Worm (Caenorhabditis elegans) whole organism, young adult: ENCODE results near the gene sdz-15.
A peak's percentile ranks its signal among the peaks of the same experiment; 100 is the strongest.

Source experiments
- B0336.3 ChIP-seq: fragments of 200-800 bp; sonication (Bioruptor generic); IDR thresholded peaks from 2 replicates; pipeline ENCODE4 v1.3.6; 2022; ENCODE audit warnings: missing genetic modification characterization, missing compliant biosample characterization
- D2030.7 ChIP-seq: fragments of 200-800 bp; sonication (Bioruptor generic); IDR thresholded peaks from 2 replicates; pipeline ENCODE4 v1.3.6; 2022; ENCODE audit warnings: missing genetic modification reagents, missing genetic modification characterization, missing compliant biosample characterization
- F39B2.1 ChIP-seq: fragments of 200-800 bp; sonication (Bioruptor generic); IDR thresholded peaks from 2 replicates; pipeline ENCODE4 v1.3.6; 2022; ENCODE audit warnings: missing genetic modification reagents, missing genetic modification characterization, missing compliant biosample characterization
- F57C9.4 ChIP-seq: sonication (generic microtip); optimal IDR thresholded peaks from 2 replicates; lab custom pipeline; 2017; ENCODE audit warnings: mild to moderate bottlenecking, missing genetic modification characterization, missing compliant biosample characterization
- ZK185.1 ChIP-seq: sonication (generic microtip); optimal IDR thresholded peaks from 2 replicates; lab custom pipeline; 2016; ENCODE audit warnings: mild to moderate bottlenecking, missing genetic modification characterization, missing compliant biosample characterization; ENCODE audit not compliant: poor library complexity, severe bottlenecking
- aptf-2 ChIP-seq: fragments of 200-800 bp; sonication (Bioruptor generic); conservative IDR thresholded peaks from 2 replicates; pipeline ENCODE4 v1.3.6; 2022; ENCODE audit warnings: missing genetic modification reagents, missing genetic modification characterization, missing compliant biosample characterization
- athp-1 ChIP-seq: sonication (generic microtip); optimal IDR thresholded peaks from 2 replicates; lab custom pipeline; 2017; ENCODE audit warnings: mild to moderate bottlenecking, missing genetic modification characterization, missing compliant biosample characterization
- attf-3 ChIP-seq: fragments of 200-800 bp; sonication (Bioruptor generic); conservative IDR thresholded peaks from 2 replicates; pipeline ENCODE4 v1.3.6; 2022; ENCODE audit warnings: missing genetic modification reagents, missing genetic modification characterization, missing compliant biosample characterization
- attf-5 ChIP-seq: fragments of 200-800 bp; sonication (Bioruptor generic); optimal IDR thresholded peaks from 2 replicates; lab custom pipeline; 2018; ENCODE audit warnings: mild to moderate bottlenecking, missing genetic modification characterization, missing compliant biosample characterization
- ceh-58 ChIP-seq: fragments of 200-800 bp; sonication (Bioruptor generic); IDR thresholded peaks from 2 replicates; pipeline ENCODE4 v1.3.6; 2022; ENCODE audit warnings: missing genetic modification characterization, missing compliant biosample characterization
- dox-1 ChIP-seq: fragments of 200-800 bp; sonication (Bioruptor generic); IDR thresholded peaks from 2 replicates; pipeline ENCODE4 v1.3.6; 2022; ENCODE audit warnings: missing genetic modification reagents, missing genetic modification characterization, missing compliant biosample characterization
- fkh-3 ChIP-seq: sonication (generic microtip); optimal IDR thresholded peaks from 2 replicates; lab custom pipeline; 2016; ENCODE audit warnings: mild to moderate bottlenecking, missing genetic modification characterization, missing compliant biosample characterization
- him-1 ChIP-seq: sonication (generic microtip); optimal IDR thresholded peaks from 2 replicates; lab custom pipeline; 2016; ENCODE audit warnings: missing genotype, missing genetic modification reagents, missing genetic modification characterization, missing compliant biosample characterization
- hlh-26 ChIP-seq: fragments of 200-800 bp; sonication (Bioruptor generic); conservative IDR thresholded peaks from 2 replicates; pipeline ENCODE4 v1.3.6; 2022; ENCODE audit warnings: missing genetic modification reagents, missing genetic modification characterization, missing compliant biosample characterization
- hmg-1.2 ChIP-seq: fragments of 200-800 bp; sonication (Bioruptor generic); IDR thresholded peaks from 2 replicates; pipeline ENCODE4 v1.3.6; 2022; ENCODE audit warnings: missing genetic modification reagents, missing genetic modification characterization, missing compliant biosample characterization
- lin-40 ChIP-seq: sonication (generic microtip); optimal IDR thresholded peaks from 2 replicates; lab custom pipeline; 2016; ENCODE audit warnings: missing genetic modification characterization, mild to moderate bottlenecking, missing compliant biosample characterization, missing genotype, missing genetic modification reagents
- lsl-1 ChIP-seq: fragments of 200-800 bp; sonication (Bioruptor generic); optimal IDR thresholded peaks from 2 replicates; lab custom pipeline; 2018; ENCODE audit warnings: mild to moderate bottlenecking, missing genetic modification characterization, moderate library complexity, missing compliant biosample characterization
- lsy-27 ChIP-seq: sonication (generic microtip); optimal IDR thresholded peaks from 2 replicates; lab custom pipeline; 2017; ENCODE audit warnings: missing genetic modification characterization, mild to moderate bottlenecking, missing compliant biosample characterization, antibody characterized with exemption, missing genotype, borderline replicate concordance; ENCODE audit not compliant: insufficient read depth
- madf-6 ChIP-seq: fragments of 200-800 bp; sonication (Bioruptor generic); IDR thresholded peaks from 2 replicates; pipeline ENCODE4 v1.3.6; 2022; ENCODE audit warnings: missing genetic modification reagents, missing genetic modification characterization, missing compliant biosample characterization
- mel-28 ChIP-seq: sonication (generic microtip); optimal IDR thresholded peaks from 2 replicates; lab custom pipeline; 2016; ENCODE audit warnings: borderline replicate concordance, mild to moderate bottlenecking, missing genetic modification characterization, missing compliant biosample characterization
- nhr-179 ChIP-seq: sonication (generic microtip); optimal IDR thresholded peaks from 2 replicates; lab custom pipeline; 2016; ENCODE audit warnings: mild to moderate bottlenecking, missing genetic modification characterization, missing compliant biosample characterization
- nhr-80 ChIP-seq: sonication (generic microtip); optimal IDR thresholded peaks from 2 replicates; lab custom pipeline; 2016; ENCODE audit warnings: missing genetic modification characterization, missing compliant biosample characterization
- pbrm-1 ChIP-seq: fragments of 200-800 bp; sonication (Bioruptor generic); IDR thresholded peaks from 2 replicates; pipeline ENCODE4 v1.3.6; 2022; ENCODE audit warnings: missing genetic modification reagents, missing genetic modification characterization, missing compliant biosample characterization
- sea-2 ChIP-seq: fragments of 200-800 bp; sonication (Bioruptor generic); IDR thresholded peaks from 2 replicates; pipeline ENCODE4 v1.3.6; 2022; ENCODE audit warnings: missing genetic modification characterization, missing compliant biosample characterization
- snpc-1.3 ChIP-seq: sonication (generic microtip); optimal IDR thresholded peaks from 2 replicates; lab custom pipeline; 2017; ENCODE audit warnings: missing genetic modification characterization, mild to moderate bottlenecking, missing compliant biosample characterization, antibody characterized with exemption, moderate library complexity, missing genotype, missing genetic modification reagents; ENCODE audit not compliant: insufficient read depth
- sptf-2 ChIP-seq: fragments of 200-800 bp; sonication (Bioruptor generic); optimal IDR thresholded peaks from 2 replicates; lab custom pipeline; 2018; ENCODE audit warnings: mild to moderate bottlenecking, missing genetic modification characterization, missing compliant biosample characterization
- unc-62 ChIP-seq: fragments of 150-350 bp; optimal IDR thresholded peaks from 2 replicates; lab custom pipeline; 2014; ENCODE audit warnings: missing biosample characterization, missing genetic modification reagents, missing genetic modification characterization
- zfh-2 ChIP-seq: fragments of 200-800 bp; sonication (Bioruptor generic); conservative IDR thresholded peaks from 2 replicates; pipeline ENCODE4 v1.3.6; 2022; ENCODE audit warnings: missing genetic modification reagents, missing genetic modification characterization, missing compliant biosample characterization
- ztf-25 ChIP-seq: fragments of 200-800 bp; sonication (Bioruptor generic); IDR thresholded peaks from 2 replicates; pipeline ENCODE4 v1.3.6; 2022; ENCODE audit warnings: missing genetic modification reagents, missing genetic modification characterization, missing compliant biosample characterization
- ztf-26 ChIP-seq: sonication (generic microtip); optimal IDR thresholded peaks from 2 replicates; lab custom pipeline; 2017; ENCODE audit warnings: missing genetic modification characterization, missing compliant biosample characterization

sdz-15 gene

DNA sequence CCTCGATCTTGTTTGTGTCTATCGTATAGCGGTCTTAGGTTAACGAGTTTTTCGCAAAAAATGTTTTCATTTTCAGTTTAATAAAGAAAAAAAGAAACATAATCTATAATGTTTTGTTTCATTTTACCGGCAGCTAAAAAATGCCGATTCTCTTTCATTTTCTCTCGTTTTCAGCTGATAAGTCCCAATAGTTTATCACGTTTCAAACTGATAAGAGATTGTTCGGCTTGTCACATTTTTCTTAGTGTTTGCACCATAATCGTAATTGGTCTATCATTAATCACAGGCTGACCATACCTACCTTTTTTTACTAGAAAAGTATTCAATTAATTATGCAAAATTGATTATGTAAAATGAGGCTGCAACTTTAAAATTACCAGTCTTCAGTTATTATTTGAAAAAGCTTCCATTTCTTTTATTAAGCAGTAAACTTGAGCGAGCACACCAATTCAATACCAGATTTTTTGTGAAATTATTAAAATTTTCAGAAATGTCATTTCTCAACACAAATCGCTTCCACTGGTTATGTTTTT is 3.0 kb upstream of the sdz-15 start, which contains the start of gene F23F12.13:
Gene F23F12.13 (plus strand): TSS at position 483 of the 533 bp plus-strand sequence.
- no peak for TF ChIP-seq snpc-1.3 (tag; lab: Kevin White, UChicago)
- TF ChIP-seq nhr-80 (tag; lab: Kevin White, UChicago), result peak; percentile 54

DNA sequence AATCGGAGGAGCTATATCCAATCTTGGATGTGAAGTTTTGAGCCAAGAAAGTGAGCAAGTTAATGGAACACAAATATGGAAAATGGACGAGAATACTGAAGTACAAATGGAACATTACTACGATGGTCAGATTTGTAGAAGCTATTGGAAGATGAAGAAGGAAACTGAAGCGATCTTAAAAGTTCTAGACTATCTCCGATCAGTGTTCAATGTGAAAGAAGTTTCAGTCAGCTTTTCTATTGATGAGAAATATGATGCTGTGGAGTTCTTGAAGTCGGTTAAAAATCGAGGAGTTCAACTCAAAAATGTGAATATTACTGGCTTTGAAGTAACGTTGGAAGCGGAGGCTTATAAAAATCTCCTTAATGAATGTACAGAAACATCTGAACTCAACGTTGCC is 826 bp downstream of the sdz-15 start:
- TF ChIP-seq nhr-179 (tag; lab: Kevin White, UChicago) (no peak), pbrm-1 (GFP tag; lab: Robert Waterston, UW) (no peak)

DNA sequence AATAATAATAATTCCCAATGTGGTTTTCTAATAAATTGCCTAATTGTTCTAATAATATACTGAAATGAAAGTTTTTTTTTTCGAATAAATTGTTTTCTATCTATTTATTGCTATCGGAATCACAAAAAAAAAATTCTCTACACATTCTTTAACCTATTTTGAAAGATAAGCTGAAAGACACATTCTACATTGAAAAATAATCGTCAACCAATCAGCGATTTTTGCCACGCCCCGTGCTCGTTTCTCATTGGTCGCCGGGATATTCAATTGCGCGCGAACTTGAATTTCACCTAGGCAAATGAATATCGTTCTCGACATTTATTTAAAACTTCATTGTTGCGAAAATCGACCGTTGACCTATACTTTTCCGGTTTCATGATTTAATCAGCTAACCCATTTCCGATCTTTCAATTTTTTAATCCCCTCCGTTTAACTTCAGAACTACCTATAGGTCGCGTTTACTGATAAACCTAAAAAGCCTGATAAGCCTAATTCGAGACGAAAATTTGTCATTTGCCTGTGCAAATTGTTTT is 1.8 kb downstream of the sdz-15 start, which contains the start of gene F23F12.3:
Gene F23F12.3 (plus strand): TSS at position 483 of the 533 bp plus-strand sequence.
- TF ChIP-seq F57C9.4 (tag; lab: Kevin White, UChicago) (no peak), hmg-1.2 (GFP tag; lab: Robert Waterston, UW) (no peak), him-1 (tag; lab: Kevin White, UChicago) (no peak), fkh-3 (tag; lab: Kevin White, UChicago) (no peak), lin-40 (tag; lab: Kevin White, UChicago) (no peak), pbrm-1 (GFP tag; lab: Robert Waterston, UW) (no peak), lsl-1 (GFP tag; lab: Kevin White, UChicago) (no peak), sptf-2 (GFP tag; lab: Kevin White, UChicago) (no peak), dox-1 (GFP tag; lab: Robert Waterston, UW) (no peak), B0336.3 (GFP tag; lab: Robert Waterston, UW) (no peak), D2030.7 (GFP tag; lab: Robert Waterston, UW) (no peak)

DNA sequence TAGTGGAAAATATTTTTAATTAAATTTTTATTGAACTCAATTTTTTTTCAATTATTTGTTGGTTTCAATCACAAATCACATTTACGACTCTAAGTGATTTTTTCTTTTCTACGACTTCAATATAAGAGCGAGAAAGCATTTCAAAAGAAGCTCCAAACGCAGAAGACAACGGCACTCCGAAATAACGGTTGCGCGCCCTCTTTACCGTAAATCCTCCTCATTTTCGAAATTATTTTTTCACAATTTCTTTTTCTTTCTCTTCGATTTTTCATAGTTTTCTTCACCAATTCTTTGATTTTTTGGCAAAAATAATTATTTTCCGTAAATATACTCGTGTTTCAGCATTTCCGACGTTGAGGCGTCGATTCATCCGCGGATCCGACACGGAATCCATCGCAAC is 5.9 kb downstream of the sdz-15 start:
- peak; percentile 79 for TF ChIP-seq attf-3 (GFP tag; lab: Robert Waterston, UW)

DNA sequence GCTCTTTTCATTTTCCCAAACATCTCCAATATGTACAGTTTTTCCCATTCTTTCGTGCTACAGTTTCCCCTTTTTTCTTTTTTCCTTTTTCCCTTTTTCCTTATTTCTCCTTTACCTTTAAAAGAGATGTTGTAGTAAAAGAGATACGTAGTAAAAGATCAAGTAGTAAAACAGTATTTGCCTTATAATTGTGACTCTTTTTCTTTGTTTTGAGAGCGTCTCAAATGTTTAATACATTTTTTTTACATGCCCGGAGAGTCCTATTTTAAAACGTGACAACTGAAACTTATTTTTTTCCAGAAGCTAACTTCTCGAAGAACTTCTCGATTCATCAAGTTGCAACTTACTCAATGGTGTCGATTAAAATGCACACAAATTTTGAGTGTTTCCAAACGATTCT is 9.6 kb downstream of the sdz-15 start, which contains the start of gene F23F12.12:
Gene F23F12.12 (plus strand): TSS at position 301 of the 400 bp plus-strand sequence.
- TF ChIP-seq madf-6, result no peak
- TF ChIP-seq ZK185.1, result no peak
- TF ChIP-seq lsy-27 (tag; lab: Kevin White, UChicago), result no peak
- TF ChIP-seq attf-5 (GFP tag; lab: Kevin White, UChicago), result no peak
- TF ChIP-seq hlh-26 (GFP tag; lab: Robert Waterston, UW), result no peak
- TF ChIP-seq athp-1 (tag; lab: Kevin White, UChicago), result no peak
- TF ChIP-seq sea-2 (GFP tag; lab: Robert Waterston, UW), result no peak
- no peak for TF ChIP-seq ztf-26 (tag; lab: Kevin White, UChicago)
- TF ChIP-seq B0336.3 (GFP tag; lab: Robert Waterston, UW), result no peak
- no peak for TF ChIP-seq ceh-58 (GFP tag; lab: Robert Waterston, UW)
- no peak for TF ChIP-seq F39B2.1 (GFP tag; lab: Robert Waterston, UW)
- TF ChIP-seq mel-28 (tag; lab: Kevin White, UChicago), result no peak
- no peak for TF ChIP-seq ztf-25 (GFP tag; lab: Robert Waterston, UW)
- no peak for TF ChIP-seq aptf-2
- no peak for TF ChIP-seq unc-62 (GFP tag; lab: Kevin White, UChicago)
- TF ChIP-seq zfh-2 (GFP tag; lab: Robert Waterston, UW), result no peak
- TF ChIP-seq, all 124 proteins: peak for 0
